Fruit fly (Drosophila melanogaster): ENCODE data around the gene Cph.

- TF ChIP-seq CG17806 (tag; optimal IDR thresholded peaks at IDR 0.05) (no peak), CG4496 (GFP tag; IDR thresholded peaks at IDR 0.05) (no peak), Ets98B (GFP tag; IDR thresholded peaks at IDR 0.05) (no peak), CG8301 (tag; optimal IDR thresholded peaks at IDR 0.05) (no peak), CG34367 (tag; optimal IDR thresholded peaks at IDR 0.05) (no peak), Snoo (tag; optimal IDR thresholded peaks at IDR 0.05) (no peak), CG10348 (GFP tag; IDR thresholded peaks at IDR 0.05) (no peak), CG9948 (tag; optimal IDR thresholded peaks at IDR 0.05) (no peak), Pif1B (GFP tag; optimal IDR thresholded peaks at IDR 0.05) (no peak), fd96Ca (GFP tag; IDR thresholded peaks at IDR 0.05) (no peak), CG8159 (tag; optimal IDR thresholded peaks at IDR 0.05) (no peak)
Observed at dm6 chrX:7139952-7140351, 2.4 kb downstream of the Cph start.

Measured in whole organism, pupa.